Fruit fly (Drosophila melanogaster) ovary, adult (tissue): ENCODE measurements around the gene CG43968.
"Not testable (repeated sequence)": the region's sequence is repeated elsewhere in the genome, so short reads cannot be mapped to it uniquely, and the experiment has no call there.

Source experiments
- CG17801 ChIP-seq: fragments of 200-800 bp; optimal IDR thresholded peaks from 2 replicates; lab custom pipeline; 2019; ENCODE audit warnings: missing biosample characterization, mild to moderate bottlenecking, missing genetic modification characterization, moderate library complexity; ENCODE audit not compliant: partially characterized antibody

The CG43968 gene

dm6 chr3L:23783931-23784330, at the start of gene CG43968:
Gene CG43968 (plus strand): TSS chr3L:23784231.
- no peak for TF ChIP-seq CG17801 (GFP tag; lab: Kevin White, UChicago)

- not testable (repeated sequence) for TF ChIP-seq CG17801 (GFP tag; lab: Kevin White, UChicago)
These were observed 46.4 kb upstream of the CG43968 start, which contains the start of gene CG17698 for dm6 chr3L:23737660-23738059. Gene CG17698 (plus strand): TSS chr3L:23737960.

- no peak for TF ChIP-seq CG17801 (GFP tag; lab: Kevin White, UChicago)
These were observed 45.7 kb upstream of the CG43968 start for dm6 chr3L:23738183-23738831.
